Worm (Caenorhabditis elegans) whole organism, L4/young adult: ENCODE results near the gene F59A1.6.

Experiments used
- W03F9.2 ChIP-seq: fragments of 150-350 bp; optimal IDR thresholded peaks from 2 replicates; lab custom pipeline; 2014; ENCODE audit warnings: missing biosample characterization, missing genetic modification characterization
- dao-5 ChIP-seq: sonication (generic microtip); optimal IDR thresholded peaks from 2 replicates; lab custom pipeline; 2016; ENCODE audit warnings: missing genotype, missing genetic modification characterization, moderate library complexity, missing compliant biosample characterization
- him-1 ChIP-seq: sonication (generic microtip); optimal IDR thresholded peaks from 2 replicates; lab custom pipeline; 2016; ENCODE audit warnings: missing genotype, missing genetic modification reagents, missing genetic modification characterization, missing compliant biosample characterization

- TF ChIP-seq him-1, result no peak
- no peak for TF ChIP-seq dao-5
- TF ChIP-seq W03F9.2 (tag; lab: Kevin White, UChicago), result no peak
Observed at ce11 chrV:17699659-17700058, 14.7 kb downstream of the F59A1.6 start, which contains the start of gene Y26G10.6.
